Fruit fly (Drosophila melanogaster) whole organism, embryonic: ENCODE data around the gene CG43759.
A peak's percentile ranks its signal among the peaks of the same experiment; 100 is the strongest.

Experiments
- ATbp ChIP-seq: fragments of 200-800 bp; sonication (Bioruptor generic); optimal IDR thresholded peaks from 2 replicates; lab custom pipeline; 2017; ENCODE audit warnings: missing biosample characterization, mild to moderate bottlenecking, missing genetic modification characterization, missing genetic modification reagents
- Atf6 ChIP-seq: fragments of 200-800 bp; sonication (Bioruptor generic); IDR thresholded peaks from 2 replicates; pipeline ENCODE4 v1.3.6; 2022; ENCODE audit warnings: missing biosample characterization, missing genetic modification characterization
- B-H1 ChIP-seq: fragments of 200-800 bp; sonication (Bioruptor generic); IDR thresholded peaks from 3 replicates; pipeline ENCODE4 v1.3.6; 2022; ENCODE audit warnings: missing biosample characterization, missing genetic modification characterization
- Blimp-1 ChIP-seq: fragments of 200-800 bp; sonication (Bioruptor generic); optimal IDR thresholded peaks from 3 replicates; lab custom pipeline; 2018; ENCODE audit warnings: missing biosample characterization, missing genetic modification characterization, mild to moderate bottlenecking, moderate library complexity, missing genetic modification reagents
- C15 ChIP-seq: fragments of 200-800 bp; sonication (Bioruptor generic); IDR thresholded peaks from 3 replicates; pipeline ENCODE4 v1.3.6; 2022; ENCODE audit warnings: missing biosample characterization, missing genetic modification characterization
- CG10209 ChIP-seq: fragments of 200-800 bp; sonication (Bioruptor generic); optimal IDR thresholded peaks from 3 replicates; lab custom pipeline; 2017; ENCODE audit warnings: missing biosample characterization, mild to moderate bottlenecking, missing genetic modification characterization, missing genetic modification reagents
- CG11504 ChIP-seq: fragments of 200-800 bp; sonication (Bioruptor generic); optimal IDR thresholded peaks from 3 replicates; lab custom pipeline; 2019; ENCODE audit warnings: missing biosample characterization, mild to moderate bottlenecking, missing genetic modification characterization, moderate library complexity
- CG14441 ChIP-seq: fragments of 200-800 bp; sonication (Bioruptor generic); IDR thresholded peaks from 2 replicates; pipeline ENCODE4 v1.3.6; 2022; ENCODE audit warnings: missing biosample characterization, missing genetic modification characterization
- CG15269 ChIP-seq: fragments of 200-800 bp; sonication (Bioruptor generic); optimal IDR thresholded peaks from 2 replicates; lab custom pipeline; 2018; ENCODE audit warnings: missing biosample characterization, mild to moderate bottlenecking, missing genetic modification characterization, moderate library complexity
- CG16863 ChIP-seq: fragments of 200-800 bp; sonication (Bioruptor generic); optimal IDR thresholded peaks from 3 replicates; lab custom pipeline; 2016; ENCODE audit warnings: missing biosample characterization, missing genetic modification characterization
- CG17328 ChIP-seq: fragments of 200-800 bp; sonication (Bioruptor generic); IDR thresholded peaks from 2 replicates; pipeline ENCODE4 v1.3.6; 2022; ENCODE audit warnings: missing biosample characterization, missing genetic modification characterization
- CG2678 ChIP-seq: fragments of 200-800 bp; sonication (Bioruptor generic); optimal IDR thresholded peaks from 3 replicates; lab custom pipeline; 2019; ENCODE audit warnings: missing biosample characterization, mild to moderate bottlenecking, missing genetic modification characterization, moderate library complexity
- CG31441 ChIP-seq: fragments of 200-800 bp; sonication (Bioruptor generic); IDR thresholded peaks from 2 replicates; pipeline ENCODE4 v1.3.6; 2022; ENCODE audit warnings: missing biosample characterization, missing genetic modification characterization
- CG3281 ChIP-seq: fragments of 200-800 bp; sonication (Bioruptor generic); optimal IDR thresholded peaks from 3 replicates; lab custom pipeline; 2017; ENCODE audit warnings: missing biosample characterization, mild to moderate bottlenecking, missing genetic modification characterization
- CG3726 ChIP-seq: fragments of 200-800 bp; sonication (Bioruptor generic); IDR thresholded peaks from 3 replicates; pipeline ENCODE4, ENCODE4 v1.3.6; 2022; ENCODE audit warnings: missing biosample characterization, missing genetic modification characterization
- CG6689 ChIP-seq: fragments of 200-800 bp; sonication (Bioruptor generic); IDR thresholded peaks from 2 replicates; pipeline ENCODE4 v1.3.6; 2022; ENCODE audit warnings: missing biosample characterization, missing genetic modification characterization
- CG6854 ChIP-seq: fragments of 200-800 bp; sonication (Bioruptor generic); optimal IDR thresholded peaks from 3 replicates; lab custom pipeline; 2017; ENCODE audit warnings: missing biosample characterization, mild to moderate bottlenecking, missing genetic modification characterization
- CG7372 ChIP-seq: fragments of 200-800 bp; sonication (Bioruptor generic); IDR thresholded peaks from 2 replicates; pipeline ENCODE4 v1.3.6; 2022; ENCODE audit warnings: missing biosample characterization, missing genetic modification characterization
- CG7987 ChIP-seq: fragments of 200-800 bp; sonication (Bioruptor generic); optimal IDR thresholded peaks from 2 replicates; lab custom pipeline; 2018; ENCODE audit warnings: missing biosample characterization, mild to moderate bottlenecking, missing genetic modification characterization, moderate library complexity
- CG8478 ChIP-seq: fragments of >200 bp; optimal IDR thresholded peaks from 2 replicates; lab custom pipeline; 2018
- CG8944 ChIP-seq: fragments of 200-800 bp; sonication (Bioruptor generic); optimal IDR thresholded peaks from 3 replicates; lab custom pipeline; 2016; ENCODE audit warnings: missing biosample characterization, missing genetic modification characterization
- CG9817 ChIP-seq: fragments of 200-800 bp; sonication (Bioruptor generic); optimal IDR thresholded peaks from 2 replicates; lab custom pipeline; 2018; ENCODE audit warnings: missing biosample characterization, mild to moderate bottlenecking, missing genetic modification characterization, moderate library complexity
- CG9932 ChIP-seq: fragments of 200-800 bp; sonication (Bioruptor generic); IDR thresholded peaks from 2 replicates; pipeline ENCODE4 v1.3.6; 2022; ENCODE audit warnings: missing biosample characterization, missing genetic modification characterization
- CoRest ChIP-seq: fragments of 200-800 bp; sonication (Bioruptor generic); optimal IDR thresholded peaks from 3 replicates; lab custom pipeline; 2018; ENCODE audit warnings: missing biosample characterization, mild to moderate bottlenecking, missing genetic modification characterization, moderate library complexity
- E2f1 ChIP-seq: fragments of 200-800 bp; sonication (Bioruptor generic); IDR thresholded peaks from 2 replicates; pipeline ENCODE4 v1.3.6; 2022; ENCODE audit warnings: missing biosample characterization, missing genetic modification characterization
- Fer1 ChIP-seq: fragments of 200-800 bp; sonication (Bioruptor generic); optimal IDR thresholded peaks from 2 replicates; lab custom pipeline; 2017; ENCODE audit warnings: missing biosample characterization, mild to moderate bottlenecking, missing genetic modification characterization
- HLH3B ChIP-seq: fragments of 200-800 bp; sonication (Bioruptor generic); IDR thresholded peaks from 2 replicates; pipeline ENCODE4 v1.3.6; 2022; ENCODE audit warnings: missing biosample characterization, missing genetic modification characterization
- Hr51 ChIP-seq, 2 experiments: fragments of 200-800 bp; sonication (Bioruptor generic); optimal IDR thresholded peaks; 2 replicates in 1 of 2; 3 replicates in 1 of 2; lab custom pipeline; 2016 to 2018; ENCODE audit warnings: missing biosample characterization in 2 of 2, missing genetic modification characterization in 2 of 2, mild to moderate bottlenecking in 1 of 2, moderate library complexity in 1 of 2
- MBD-R2 ChIP-seq: fragments of 200-800 bp; sonication (Bioruptor generic); IDR thresholded peaks from 2 replicates; pipeline ENCODE4 v1.3.6; 2022; ENCODE audit warnings: missing biosample characterization, missing genetic modification characterization
- Med ChIP-seq: fragments of 200-800 bp; sonication (Bioruptor generic); peaks from one replicate; lab custom pipeline; 2016; ENCODE audit warnings: missing biosample characterization, missing genetic modification characterization, mild to moderate bottlenecking, inconsistent platforms, moderate library complexity
- Mrtf ChIP-seq: fragments of 200-800 bp; sonication (Bioruptor generic); IDR thresholded peaks from 3 replicates; pipeline ENCODE4 v1.3.6; 2022; ENCODE audit warnings: missing biosample characterization, missing genetic modification characterization
- Oli ChIP-seq: fragments of 200-800 bp; sonication (Bioruptor generic); optimal IDR thresholded peaks from 2 replicates; lab custom pipeline; 2018; ENCODE audit warnings: missing biosample characterization, mild to moderate bottlenecking, missing genetic modification characterization, moderate library complexity
- Sox102F ChIP-seq: fragments of 200-800 bp; sonication (Bioruptor generic); optimal IDR thresholded peaks from 2 replicates; lab custom pipeline; 2018; ENCODE audit warnings: missing biosample characterization, mild to moderate bottlenecking, missing genetic modification characterization, moderate library complexity
- Xrp1 ChIP-seq: fragments of 200-800 bp; sonication (Bioruptor generic); IDR thresholded peaks from 2 replicates; pipeline ENCODE4 v1.3.6; 2022; ENCODE audit warnings: missing biosample characterization, missing genetic modification characterization
- caup ChIP-seq: fragments of 200-800 bp; sonication (Bioruptor generic); optimal IDR thresholded peaks from 3 replicates; lab custom pipeline; 2017; ENCODE audit warnings: missing biosample characterization, mild to moderate bottlenecking, missing genetic modification characterization, moderate library complexity; ENCODE audit not compliant: severe bottlenecking
- dmrt99B ChIP-seq: fragments of 200-800 bp; sonication (Bioruptor generic); optimal IDR thresholded peaks from 2 replicates; lab custom pipeline; 2018; ENCODE audit warnings: missing biosample characterization, mild to moderate bottlenecking, missing genetic modification characterization, moderate library complexity
- fd96Cb ChIP-seq: fragments of 200-800 bp; sonication (Bioruptor generic); optimal IDR thresholded peaks from 2 replicates; lab custom pipeline; 2018; ENCODE audit warnings: missing biosample characterization, mild to moderate bottlenecking, missing genetic modification characterization, moderate library complexity
- gem ChIP-seq: fragments of 200-800 bp; sonication (Bioruptor generic); optimal IDR thresholded peaks from 2 replicates; lab custom pipeline; 2019; ENCODE audit warnings: missing biosample characterization, mild to moderate bottlenecking, missing genetic modification characterization, moderate library complexity
- grau ChIP-seq: fragments of 200-800 bp; optimal IDR thresholded peaks from 3 replicates; lab custom pipeline; 2019; ENCODE audit warnings: missing biosample characterization, mild to moderate bottlenecking, missing genetic modification characterization, moderate library complexity
- hkb ChIP-seq, 2 experiments: fragments of 200-800 bp in 1 of 2; fragments of >200 bp in 1 of 2; sonication (Bioruptor generic) in 1 of 2; IDR thresholded peaks in 1 of 2; optimal IDR thresholded peaks in 1 of 2; 2 replicates each; pipeline versions ENCODE4 v1.3.6 to Lab custom; 2017 to 2022; ENCODE audit warnings: missing biosample characterization in 1 of 2, missing genetic modification characterization in 1 of 2
- lab ChIP-seq: fragments of 200-800 bp; sonication (Bioruptor generic); optimal IDR thresholded peaks from 3 replicates; lab custom pipeline; 2017; ENCODE audit warnings: missing biosample characterization, missing genetic modification characterization, mild to moderate bottlenecking, moderate library complexity, missing genetic modification reagents
- lmd ChIP-seq: fragments of 200-800 bp; sonication (Bioruptor generic); IDR thresholded peaks from 2 replicates; pipeline ENCODE4 v1.3.6; 2022; ENCODE audit warnings: missing biosample characterization, missing genetic modification characterization
- row ChIP-seq: fragments of 200-800 bp; sonication (Bioruptor generic); IDR thresholded peaks from 3 replicates; pipeline ENCODE4 v1.3.6; 2022; ENCODE audit warnings: missing biosample characterization, missing genetic modification characterization
- sens ChIP-seq: fragments of 200-800 bp; sonication (Bioruptor generic); peaks from one replicate; lab custom pipeline; 2016; ENCODE audit warnings: missing biosample characterization, missing genetic modification characterization
- sisA ChIP-seq: fragments of 200-800 bp; sonication (Bioruptor generic); IDR thresholded peaks from 2 replicates; pipeline ENCODE4 v1.3.6; 2022; ENCODE audit warnings: missing biosample characterization, missing genetic modification characterization
- sob ChIP-seq: fragments of 200-800 bp; sonication (Bioruptor generic); IDR thresholded peaks from 2 replicates; pipeline ENCODE4 v1.3.6; 2022; ENCODE audit warnings: missing biosample characterization, missing genetic modification characterization
- tio ChIP-seq: fragments of 200-800 bp; sonication (Bioruptor generic); optimal IDR thresholded peaks from 2 replicates; lab custom pipeline; 2017; ENCODE audit warnings: missing biosample characterization, missing genetic modification characterization, inconsistent platforms
- unc-4 ChIP-seq: fragments of 200-800 bp; sonication (Bioruptor generic); IDR thresholded peaks from 2 replicates; pipeline ENCODE4 v1.3.6; 2022; ENCODE audit warnings: missing biosample characterization, missing genetic modification characterization; ENCODE audit not compliant: partially characterized antibody

CG43759 gene

dm6 chrX:18900958-18901357, 29.2 kb upstream of the CG43759 start (continued):
- TF ChIP-seq B-H1 (GFP tag; lab: Robert Waterston, UW) = no peak
- TF ChIP-seq Fer1 (GFP tag; lab: Kevin White, UChicago) = peak; percentile 40
- TF ChIP-seq lab (GFP tag; lab: Kevin White, UChicago) = peak; percentile 52
- TF ChIP-seq lmd (GFP tag; lab: Robert Waterston, UW) = peak; percentile 40; the same call in 1 of the 2 replicates
- peak; percentile 11 for TF ChIP-seq dmrt99B (tag; lab: Kevin White, UChicago)
- TF ChIP-seq CG10209 (GFP tag; lab: Kevin White, UChicago) = no peak
- peak; percentile 4 for TF ChIP-seq CG3281
- peak; percentile 3 for TF ChIP-seq CG8944 (GFP tag; lab: Kevin White, UChicago)
- no peak for TF ChIP-seq CG14441
- no peak for TF ChIP-seq CG16863
- no peak for TF ChIP-seq MBD-R2 (GFP tag; lab: Robert Waterston, UW)

dm6 chrX:18902800-18903199, 27.3 kb upstream of the CG43759 start:
- peak; percentile 37; the same call in 1 of the 2 replicates for TF ChIP-seq CG17328 (GFP tag; lab: Robert Waterston, UW)
- no peak for TF ChIP-seq CG3726 (GFP tag; lab: Robert Waterston, UW)
- peak; percentile 38 for TF ChIP-seq Sox102F (GFP tag; lab: Kevin White, UChicago)
- peak; percentile 2 for TF ChIP-seq grau (tag; lab: Kevin White, UChicago)
- TF ChIP-seq sens (GFP tag; lab: Kevin White, UChicago) = peak; percentile 58
- no peak for TF ChIP-seq CG7987 (GFP tag; lab: Kevin White, UChicago)
- TF ChIP-seq sob (GFP tag; lab: Robert Waterston, UW) = 0 out of 2 replicates have a peak, but pooled peaks have one; percentile 26
- peak; percentile 41 for TF ChIP-seq gem (tag; lab: Kevin White, UChicago)
- no peak for TF ChIP-seq C15 (GFP tag; lab: Robert Waterston, UW)
- TF ChIP-seq CG9932 (GFP tag; lab: Robert Waterston, UW) = 0 out of 2 replicates have a peak, but pooled peaks have one; percentile 12
- TF ChIP-seq hkb (optimal IDR thresholded peaks at IDR 0.05; lab: Kevin White, UChicago) = no peak
- peak; percentile 46; the same call in 1 of the 2 replicates for TF ChIP-seq hkb (GFP tag; IDR thresholded peaks at IDR 0.05; lab: Robert Waterston, UW)
- TF ChIP-seq Oli (tag; lab: Kevin White, UChicago) = peak; percentile 19
- peak; percentile 19 for TF ChIP-seq CG2678 (tag; lab: Kevin White, UChicago)
- peak; percentile 36 for TF ChIP-seq Blimp-1 (GFP tag; lab: Kevin White, UChicago)
- 0 out of 2 replicates have a peak, but pooled peaks have one; percentile 21 for TF ChIP-seq CG31441 (GFP tag; lab: Robert Waterston, UW)
- peak; percentile 2 for TF ChIP-seq CG3281
- peak; percentile 16; the same call in 1 of the 2 replicates for TF ChIP-seq sisA (GFP tag; lab: Robert Waterston, UW)
- peak; percentile 15; the same call in 1 of the 2 replicates for TF ChIP-seq CG6689 (GFP tag; lab: Robert Waterston, UW)
- peak; percentile 18 for TF ChIP-seq Med (GFP tag; lab: Kevin White, UChicago)
- TF ChIP-seq tio = no peak
- TF ChIP-seq CG7372 (GFP tag; lab: Robert Waterston, UW) = no peak
- peak in 1 of 2 experiments; percentile 45 for TF ChIP-seq Hr51 (GFP tag; optimal IDR thresholded peaks at IDR 0.05; lab: Kevin White, UChicago)
- no peak for TF ChIP-seq CG6854 (GFP tag; lab: Kevin White, UChicago)
- 0 out of 2 replicates have a peak, but pooled peaks have one; percentile 25 for TF ChIP-seq HLH3B (GFP tag; lab: Robert Waterston, UW)
- 0 out of 2 replicates have a peak, but pooled peaks have one; percentile 18 for TF ChIP-seq E2f1 (GFP tag; lab: Robert Waterston, UW)
- peak; percentile 14 for TF ChIP-seq CoRest
- no peak for TF ChIP-seq CG8478
- TF ChIP-seq Mrtf (GFP tag; lab: Robert Waterston, UW) = peak; percentile 48; the same call in 1 of the 3 replicates
- peak; percentile 20; the same call in 1 of the 2 replicates for TF ChIP-seq Atf6
- TF ChIP-seq ATbp = no peak
- TF ChIP-seq CG15269 (tag; lab: Kevin White, UChicago) = peak; percentile 5
- TF ChIP-seq row (GFP tag; lab: Robert Waterston, UW) = peak; percentile 52
- no peak for TF ChIP-seq unc-4 (GFP tag; lab: Robert Waterston, UW)
- TF ChIP-seq lab (GFP tag; lab: Kevin White, UChicago) = peak; percentile 20
- peak; percentile 7; the same call in 1 of the 2 replicates for TF ChIP-seq Xrp1 (GFP tag; lab: Robert Waterston, UW)
- peak; percentile 8 for TF ChIP-seq CG9817 (tag; lab: Kevin White, UChicago)
- peak; percentile 41 for TF ChIP-seq CG11504 (tag; lab: Kevin White, UChicago)
- TF ChIP-seq caup = peak; percentile 4
- TF ChIP-seq fd96Cb = no peak
